Worm (Caenorhabditis elegans): ENCODE results near the gene F49E2.5.

Gene F49E2.5

DNA sequence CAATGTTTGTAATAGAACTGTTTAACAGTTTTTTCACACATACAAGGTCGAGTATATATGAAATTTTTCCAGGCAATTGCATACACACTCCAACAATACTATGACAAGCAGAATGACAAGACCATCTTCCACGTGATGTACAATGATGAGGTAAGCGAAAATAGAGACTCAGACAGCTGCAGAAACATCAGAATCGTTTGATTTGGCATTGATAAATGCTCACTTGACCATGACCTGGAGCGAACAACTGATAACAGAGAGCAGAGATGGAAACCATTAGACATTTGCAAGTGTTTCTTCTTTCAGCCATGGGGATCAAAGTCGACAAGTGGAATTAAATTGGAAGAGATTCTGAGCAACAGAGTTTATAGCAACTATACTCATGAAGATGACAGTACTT, 3.0 kb upstream of the F49E2.5 start (continued):
- no peak for TF ChIP-seq aly-2 (tag; optimal IDR thresholded peaks at IDR 0.05)
- TF ChIP-seq ZK546.5 (tag; optimal IDR thresholded peaks at IDR 0.05), result no peak
- no peak for TF ChIP-seq zfp-2 (tag; optimal IDR thresholded peaks at IDR 0.05)
- TF ChIP-seq D1046.2 (GFP tag; IDR thresholded peaks at IDR 0.05), result no peak
- TF ChIP-seq nhr-42 (GFP tag; IDR thresholded peaks at IDR 0.05), result no peak
- TF ChIP-seq hif-1 (tag; optimal IDR thresholded peaks at IDR 0.05), result peak in 1 of 2 experiments; percentile 22
- TF ChIP-seq set-16 (GFP tag; IDR thresholded peaks at IDR 0.05), result no peak
- no peak for TF ChIP-seq ceh-62 (tag; optimal IDR thresholded peaks at IDR 0.05)
- no peak for TF ChIP-seq unc-39 (tag; optimal IDR thresholded peaks at IDR 0.05)
- no peak for TF ChIP-seq ces-1 (GFP tag; optimal IDR thresholded peaks at IDR 0.05)
- peak; percentile 94 for TF ChIP-seq dmd-6 (GFP tag; IDR thresholded peaks at IDR 0.05)
- no peak for TF ChIP-seq zip-11 (GFP tag; IDR thresholded peaks at IDR 0.05)
- TF ChIP-seq dve-1 (tag; optimal IDR thresholded peaks at IDR 0.05; ENCODE audit: insufficient read depth), result peak; percentile 89

DNA sequence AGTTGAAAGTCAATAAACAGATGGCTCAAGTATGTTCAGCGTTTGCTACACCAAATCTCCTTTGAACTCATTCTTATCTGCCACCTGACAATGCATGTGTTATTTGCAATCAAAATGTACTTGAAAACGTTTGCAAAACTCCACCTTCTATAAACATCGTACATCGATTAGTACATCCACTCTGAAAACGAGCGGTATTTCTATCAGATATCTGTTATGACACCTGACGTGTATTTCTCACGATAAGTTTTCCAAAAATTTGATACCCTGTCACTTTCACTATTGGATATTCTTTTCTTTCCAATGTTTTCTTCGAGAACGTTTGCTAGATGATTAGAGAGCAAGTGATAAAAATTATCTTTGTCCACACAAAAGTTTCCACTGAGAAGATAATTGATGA, 953 bp downstream of the F49E2.5 start:
- TF ChIP-seq hif-1 (tag; optimal IDR thresholded peaks at IDR 0.05) (no peak), nhr-28 (tag; optimal IDR thresholded peaks at IDR 0.05) (peak; percentile 24), lsy-2 (tag; optimal IDR thresholded peaks at IDR 0.05) (peak in 1 of 2 experiments; percentile 2), snpc-4 (tag; optimal IDR thresholded peaks at IDR 0.05) (no peak), daf-16 (GFP tag; optimal IDR thresholded peaks at IDR 0.05) (peak in 1 of 2 experiments; percentile 89), daf-16 (tag; optimal IDR thresholded peaks at IDR 0.05) (no peak), unc-62 (GFP tag; optimal IDR thresholded peaks at IDR 0.05 in 1 of 2) (peak in 1 of 2 experiments; percentile 70), unc-62 (tag; optimal IDR thresholded peaks at IDR 0.05) (no peak), nhr-42 (GFP tag; IDR thresholded peaks at IDR 0.05) (no peak), dmd-6 (GFP tag; IDR thresholded peaks at IDR 0.05) (no peak), hlh-11 (tag; optimal IDR thresholded peaks at IDR 0.05) (peak; percentile 18), T26A8.4 (GFP tag; IDR thresholded peaks at IDR 0.05) (no peak), mdl-1 (tag; optimal IDR thresholded peaks at IDR 0.05) (peak in 1 of 2 experiments; percentile 16), zip-2 (tag; optimal IDR thresholded peaks at IDR 0.05) (no peak), T20F7.1 (GFP tag; optimal IDR thresholded peaks at IDR 0.05) (no peak), nhr-6 (tag; optimal IDR thresholded peaks at IDR 0.05) (no peak), fkh-10 (GFP tag; optimal IDR thresholded peaks at IDR 0.05) (no peak), nhr-11 (tag; optimal IDR thresholded peaks at IDR 0.05) (peak; percentile 35), zfp-3 (GFP tag; conservative IDR thresholded peaks at IDR 0.05) (no peak), madf-5 (GFP tag; IDR thresholded peaks at IDR 0.05) (no peak)

DNA sequence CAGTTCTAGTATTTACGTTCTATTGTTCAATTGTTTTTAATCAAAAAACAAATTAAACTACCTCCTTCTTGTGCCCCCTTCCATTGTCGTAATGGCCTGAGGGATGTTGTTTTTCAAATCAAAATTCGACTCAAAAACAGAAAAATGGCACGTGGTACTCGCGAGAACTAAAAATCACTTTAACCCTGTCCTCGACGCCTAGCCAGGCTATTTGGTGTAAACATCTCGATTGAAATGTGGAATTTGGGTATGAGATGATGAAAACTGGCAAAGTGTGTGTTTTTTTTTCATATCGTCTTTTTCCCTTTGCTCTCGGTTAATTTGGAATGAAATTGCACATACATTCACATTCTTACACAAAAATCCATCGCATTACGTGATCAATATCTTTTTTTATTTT, 3.2 kb downstream of the F49E2.5 start:
- no peak for TF ChIP-seq nhr-76 (tag; optimal IDR thresholded peaks at IDR 0.05)
- TF ChIP-seq F37D6.2 (tag; optimal IDR thresholded peaks at IDR 0.05), result no peak
- no peak for TF ChIP-seq ces-1 (GFP tag; optimal IDR thresholded peaks at IDR 0.05)
- peak in 1 of 2 experiments; percentile 49 for TF ChIP-seq daf-16 (GFP tag; optimal IDR thresholded peaks at IDR 0.05)
- TF ChIP-seq daf-16 (tag; optimal IDR thresholded peaks at IDR 0.05), result no peak
- no peak for TF ChIP-seq nhr-41 (GFP tag; IDR thresholded peaks at IDR 0.05)
- TF ChIP-seq daf-19 (GFP tag; conservative IDR thresholded peaks at IDR 0.05), result no peak
- no peak for TF ChIP-seq cey-2 (tag; optimal IDR thresholded peaks at IDR 0.05; ENCODE audit: borderline replicate concordance, insufficient read depth)
- no peak for TF ChIP-seq ceh-28 (tag; optimal IDR thresholded peaks at IDR 0.05)

DNA sequence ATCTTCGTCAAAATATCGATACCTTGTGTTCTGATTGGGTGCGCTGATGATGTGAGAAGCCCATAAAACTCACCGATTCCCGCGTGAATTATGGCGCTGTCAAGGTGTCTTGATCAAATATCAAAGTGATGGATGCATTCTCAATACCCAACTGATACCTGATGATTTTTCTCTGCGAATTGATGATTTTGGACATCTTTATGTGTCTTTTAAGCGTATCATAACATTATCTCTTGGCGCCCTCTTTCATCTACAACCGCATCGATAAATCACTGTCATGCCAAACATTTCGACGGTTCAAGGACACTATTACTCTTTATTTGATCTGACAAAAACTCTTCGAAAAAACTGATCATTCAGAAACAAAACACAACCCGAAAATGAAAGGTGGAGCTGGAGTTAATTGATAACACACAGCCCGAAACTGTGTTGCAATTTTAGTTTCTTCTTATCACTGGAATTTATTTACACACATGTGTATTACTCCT, 3.9 kb downstream of the F49E2.5 start:
- no peak for TF ChIP-seq lir-3 (tag; optimal IDR thresholded peaks at IDR 0.05)
- no peak for TF ChIP-seq egl-43 (GFP tag; IDR thresholded peaks at IDR 0.05)
- peak; percentile 31 for TF ChIP-seq mep-1 (tag; optimal IDR thresholded peaks at IDR 0.05)
- no peak for TF ChIP-seq lin-1 (GFP tag; IDR thresholded peaks at IDR 0.05)
- TF ChIP-seq D1046.2 (GFP tag; IDR thresholded peaks at IDR 0.05), result no peak
- no peak for TF ChIP-seq ceh-28 (tag; optimal IDR thresholded peaks at IDR 0.05)
- no peak for TF ChIP-seq nhr-77 (tag; optimal IDR thresholded peaks at IDR 0.05)
- TF ChIP-seq nhr-41 (GFP tag; IDR thresholded peaks at IDR 0.05), result no peak
- TF ChIP-seq ceh-20 (GFP tag; IDR thresholded peaks at IDR 0.05), result peak; percentile 79
- TF ChIP-seq daf-16 (GFP tag; optimal IDR thresholded peaks at IDR 0.05), result no peak
- TF ChIP-seq daf-16 (tag; optimal IDR thresholded peaks at IDR 0.05), result peak; percentile 76
- no peak for TF ChIP-seq aly-2 (tag; optimal IDR thresholded peaks at IDR 0.05)
- TF ChIP-seq lim-7 (GFP tag; IDR thresholded peaks at IDR 0.05), result no peak
- no peak for TF ChIP-seq zip-2 (tag; optimal IDR thresholded peaks at IDR 0.05)
- no peak for TF ChIP-seq ceh-32 (tag; optimal IDR thresholded peaks at IDR 0.05; ENCODE audit: poor library complexity)
- TF ChIP-seq unc-62 (GFP tag; optimal IDR thresholded peaks at IDR 0.05 in 1 of 2), result peak in 1 of 2 experiments; percentile 100
- TF ChIP-seq unc-62 (tag; optimal IDR thresholded peaks at IDR 0.05), result no peak
- peak; percentile 56 for TF ChIP-seq nhr-25 (tag; optimal IDR thresholded peaks at IDR 0.05; ENCODE audit: borderline replicate concordance, insufficient read depth)
- no peak for TF ChIP-seq zip-11 (GFP tag; IDR thresholded peaks at IDR 0.05)
- no peak for TF ChIP-seq F49E8.2 (tag; optimal IDR thresholded peaks at IDR 0.05; ENCODE audit: borderline replicate concordance)

Measured in whole organism, L4 larva.